Worm (Caenorhabditis elegans) whole organism, dauer: ENCODE measurements around the gene ZC416.2.

Experiments used
- unc-62 ChIP-seq: sonication (generic microtip); optimal IDR thresholded peaks from 2 replicates; lab custom pipeline; 2017; ENCODE audit warnings: missing biosample characterization, missing genetic modification reagents, missing genetic modification characterization

The ZC416.2 gene

DNA sequence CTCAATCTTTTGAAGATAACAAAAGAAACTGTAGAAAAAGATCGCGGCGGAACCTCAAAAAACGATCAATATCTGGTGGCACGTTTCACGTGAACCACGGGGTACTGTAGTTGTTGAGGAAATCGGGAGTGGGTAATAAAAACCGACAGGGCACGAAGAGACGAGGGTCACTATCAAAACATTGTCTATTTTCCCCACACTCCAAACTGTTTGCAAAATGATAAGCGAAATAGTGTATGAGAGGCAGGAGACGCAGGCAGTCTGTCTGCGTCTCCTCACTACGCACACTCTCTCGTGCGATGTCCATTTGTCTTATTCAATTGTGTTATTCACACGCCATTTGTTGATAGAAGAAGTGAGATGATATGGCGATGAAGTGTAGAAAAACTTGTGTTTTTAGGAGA lies 20.0 kb downstream of the ZC416.2 start:
- TF ChIP-seq unc-62 (GFP tag; lab: Kevin White, UChicago): no peak

ce11 chrIV:3654214-3654613 lies 20.8 kb downstream of the ZC416.2 start:
- TF ChIP-seq unc-62 (GFP tag; lab: Kevin White, UChicago): no peak

- TF ChIP-seq unc-62 (GFP tag; lab: Kevin White, UChicago): no peak
Measured at ce11 chrIV:3654823-3655222, 21.4 kb downstream of the ZC416.2 start.

DNA sequence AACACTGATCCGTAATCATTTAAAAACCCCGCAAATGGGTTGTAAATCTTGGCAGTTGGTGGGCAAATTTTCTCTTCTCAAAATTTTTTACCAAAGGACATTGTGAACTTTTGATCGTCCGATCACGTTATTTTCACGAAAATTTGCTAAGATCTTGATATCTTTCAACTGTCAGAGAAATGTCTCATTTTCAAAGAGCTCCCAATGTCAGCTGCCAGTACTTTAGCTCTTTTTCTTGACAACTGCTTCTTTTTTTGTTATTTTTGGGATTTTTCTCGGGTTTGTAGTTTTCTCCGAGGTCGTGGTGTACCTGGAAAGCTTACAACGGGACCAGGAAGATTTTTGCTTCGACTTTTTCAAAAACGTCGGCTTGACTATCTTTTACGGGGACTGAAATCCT lies 22.5 kb downstream of the ZC416.2 start:
- no peak for TF ChIP-seq unc-62 (GFP tag; lab: Kevin White, UChicago)

ce11 chrIV:3659951-3660350 lies 26.5 kb downstream of the ZC416.2 start:
- no peak for TF ChIP-seq unc-62 (GFP tag; lab: Kevin White, UChicago)

ce11 chrIV:3661117-3661634 lies 27.8 kb downstream of the ZC416.2 start:
- no peak for TF ChIP-seq unc-62 (GFP tag; lab: Kevin White, UChicago)

DNA sequence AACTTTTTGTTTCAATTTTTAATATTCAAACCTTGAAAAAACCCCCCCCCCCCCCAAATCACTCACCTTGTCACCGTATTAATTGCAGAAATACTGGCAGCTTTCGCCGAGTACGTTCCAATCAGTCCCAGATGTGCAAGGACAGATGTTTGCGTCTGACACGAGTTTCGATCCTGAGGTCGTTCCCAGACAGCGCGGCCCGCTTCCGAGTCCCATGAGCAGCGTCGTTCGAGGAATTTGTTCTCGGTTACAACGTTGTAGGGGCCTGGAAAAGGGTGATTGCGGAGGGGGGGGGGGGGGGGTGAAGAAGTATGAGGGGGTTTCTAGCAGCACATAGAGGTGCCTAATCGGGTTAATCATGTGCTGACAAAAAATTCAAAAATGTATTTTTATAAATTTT lies 29.4 kb downstream of the ZC416.2 start:
- TF ChIP-seq unc-62 (GFP tag; lab: Kevin White, UChicago): no peak

DNA sequence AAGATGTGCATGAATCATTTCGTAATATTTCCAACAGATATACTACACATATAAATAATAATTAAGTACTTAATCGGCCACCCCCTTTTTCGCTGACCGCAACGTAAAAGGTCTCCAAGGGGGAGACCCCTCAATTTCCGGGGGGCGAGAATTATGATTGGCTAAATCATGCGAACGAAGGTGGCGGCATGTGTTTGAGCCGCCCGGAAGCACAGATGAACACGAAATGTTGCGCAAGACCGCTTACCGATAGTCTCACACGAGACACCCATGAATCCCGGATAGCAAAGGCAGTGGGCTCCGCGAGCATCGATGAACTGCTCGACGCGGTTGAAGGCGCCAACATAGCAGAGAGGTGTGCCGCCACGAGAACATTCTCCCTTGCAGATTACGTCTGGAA lies 31.7 kb downstream of the ZC416.2 start:
- TF ChIP-seq unc-62 (GFP tag; lab: Kevin White, UChicago): no peak

DNA sequence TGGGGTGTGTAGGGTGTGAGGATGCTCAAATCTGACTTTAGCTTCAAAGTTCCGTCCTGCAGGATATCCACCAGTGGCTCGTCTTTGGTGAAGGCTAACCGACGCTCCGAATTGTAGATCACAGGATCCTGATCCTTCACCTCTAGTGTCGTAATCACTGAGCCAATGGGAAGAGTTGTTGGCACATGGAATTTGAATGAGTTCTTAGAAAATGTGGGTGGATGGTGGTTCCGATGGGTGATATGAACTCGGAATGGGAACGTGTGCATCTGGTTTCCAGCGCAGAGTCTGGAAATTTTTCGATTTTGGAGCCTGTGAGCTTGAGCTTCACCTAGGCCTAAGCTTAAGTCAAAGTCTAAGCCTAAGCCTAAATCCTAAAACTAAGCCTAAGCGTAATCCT lies 33.1 kb downstream of the ZC416.2 start:
- no peak for TF ChIP-seq unc-62 (GFP tag; lab: Kevin White, UChicago)

- no peak for TF ChIP-seq unc-62 (GFP tag; lab: Kevin White, UChicago)
Measured at ce11 chrIV:3667796-3668195, 34.4 kb downstream of the ZC416.2 start.

ce11 chrIV:3668603-3669002 lies 35.2 kb downstream of the ZC416.2 start, which contains the start of gene fmil-1:
TSS of gene fmil-1 (minus strand) at chrIV:3668703.
- no peak for TF ChIP-seq unc-62 (GFP tag; lab: Kevin White, UChicago)

- no peak for TF ChIP-seq unc-62 (GFP tag; lab: Kevin White, UChicago)
Measured at ce11 chrIV:3681763-3682162, 48.3 kb downstream of the ZC416.2 start.
